Worm (Caenorhabditis elegans): Measurements from ENCODE around the gene sdz-12.

The sdz-12 gene

DNA sequence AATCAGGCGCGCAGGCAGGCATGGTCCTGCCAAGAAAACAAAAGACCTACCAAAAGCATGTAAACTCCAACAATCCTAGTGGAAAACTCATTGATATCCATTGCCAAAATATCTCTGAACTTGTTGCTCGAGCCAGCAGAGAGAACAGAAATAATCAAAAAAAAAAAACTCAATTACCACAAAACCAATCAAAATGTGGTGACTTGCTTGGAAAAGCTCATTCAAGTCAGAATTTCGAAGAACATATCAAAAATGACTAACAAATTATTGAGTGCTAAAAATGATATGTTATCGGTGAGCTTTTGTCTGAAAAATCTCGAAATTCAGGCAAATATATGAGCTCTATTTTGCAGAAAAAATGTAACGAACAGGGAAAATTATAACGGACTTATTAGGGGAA is 30.3 kb downstream of the sdz-12 start, which contains the start of gene srx-105:
TSS of gene srx-105 (minus strand) at position 101 of the 400 bp plus-strand sequence.
- TF ChIP-seq tab-1 (GFP tag; IDR thresholded peaks at IDR 0.05) (no peak), klf-2 (GFP tag; conservative IDR thresholded peaks at IDR 0.05) (no peak), ztf-29 (GFP tag; IDR thresholded peaks at IDR 0.05) (no peak), ref-1 (GFP tag; conservative IDR thresholded peaks at IDR 0.05) (no peak), med-1 (GFP tag; optimal IDR thresholded peaks at IDR 0.05; ENCODE audit: insufficient read depth) (no peak), T22C8.4 (GFP tag; IDR thresholded peaks at IDR 0.05) (no peak), ztf-23 (GFP tag; IDR thresholded peaks at IDR 0.05) (no peak), flt-1 (GFP tag; IDR thresholded peaks at IDR 0.05) (no peak), cog-1 (tag; optimal IDR thresholded peaks at IDR 0.05) (no peak)

DNA sequence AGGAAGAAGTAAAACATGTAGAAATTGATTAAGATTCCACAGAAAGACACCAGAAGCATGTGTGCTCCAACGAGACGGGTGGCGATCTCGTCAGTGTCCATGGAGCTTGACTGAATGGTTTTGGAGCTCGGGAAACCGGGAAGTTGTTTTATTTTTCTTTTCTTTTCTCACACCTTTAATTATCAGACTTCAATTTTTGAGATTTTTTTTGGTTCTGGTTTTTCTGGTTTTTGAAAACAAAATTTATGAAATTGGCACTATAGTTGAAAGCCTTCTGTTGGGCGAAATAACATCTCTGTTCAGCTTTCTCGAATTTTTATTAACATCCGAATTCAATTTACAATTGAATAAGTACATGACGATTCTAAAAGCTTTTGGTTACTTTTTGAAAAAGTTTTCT is 32.0 kb downstream of the sdz-12 start, which contains the start of gene srx-104:
TSS of gene srx-104 (minus strand) at position 101 of the 400 bp plus-strand sequence.
- no peak for TF ChIP-seq klf-2 (GFP tag; conservative IDR thresholded peaks at IDR 0.05)

DNA sequence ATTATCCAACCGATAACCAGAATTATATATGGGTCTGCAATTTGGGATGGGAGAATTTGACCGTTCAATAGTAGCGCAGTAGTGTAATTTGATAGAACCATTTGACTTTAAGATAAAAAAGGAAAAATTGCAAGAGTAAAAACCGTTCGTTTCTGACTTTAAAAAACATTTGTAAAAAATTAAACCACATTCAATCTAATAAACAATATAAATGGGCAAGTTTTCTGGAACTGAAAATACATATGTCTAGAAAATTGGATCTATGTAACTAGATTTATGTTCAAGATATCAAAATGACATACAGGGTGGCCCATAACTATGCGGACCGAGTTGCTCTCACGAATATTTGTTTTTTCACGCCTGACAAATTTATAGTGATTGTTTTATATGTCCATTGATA is 37.0 kb downstream of the sdz-12 start, which contains the start of gene srx-102:
TSS of gene srx-102 (minus strand) at position 101 of the 400 bp plus-strand sequence.
- no peak for TF ChIP-seq med-1 (GFP tag; optimal IDR thresholded peaks at IDR 0.05; ENCODE audit: insufficient read depth)
- no peak for TF ChIP-seq cog-1 (tag; optimal IDR thresholded peaks at IDR 0.05)
- TF ChIP-seq ztf-29 (GFP tag; IDR thresholded peaks at IDR 0.05): no peak
- TF ChIP-seq ref-1 (GFP tag; conservative IDR thresholded peaks at IDR 0.05): no peak
- no peak for TF ChIP-seq T22C8.4 (GFP tag; IDR thresholded peaks at IDR 0.05)
- no peak for TF ChIP-seq flt-1 (GFP tag; IDR thresholded peaks at IDR 0.05)
- TF ChIP-seq klf-2 (GFP tag; conservative IDR thresholded peaks at IDR 0.05): no peak
- no peak for TF ChIP-seq ztf-23 (GFP tag; IDR thresholded peaks at IDR 0.05)
- TF ChIP-seq tab-1 (GFP tag; IDR thresholded peaks at IDR 0.05): no peak

DNA sequence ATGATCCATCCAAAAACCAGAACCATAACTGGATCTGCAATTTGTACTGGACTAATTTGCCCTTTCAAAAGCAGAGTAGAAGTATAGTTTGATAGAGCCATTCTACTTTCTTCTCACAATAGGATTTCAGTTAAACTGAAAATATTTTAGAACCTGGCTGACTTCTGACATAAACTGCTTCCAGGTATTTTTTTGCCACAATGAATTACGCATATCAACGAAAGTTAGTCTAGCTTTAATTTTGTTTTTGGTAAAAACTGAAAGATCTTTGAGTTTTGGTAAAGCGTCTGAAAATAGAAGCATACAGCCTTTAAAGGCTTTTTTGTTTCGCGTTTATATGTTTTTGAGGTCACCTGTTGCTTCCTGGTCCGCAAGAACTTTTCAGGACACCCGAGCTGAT is 41.0 kb downstream of the sdz-12 start, which contains the start of gene srx-101:
TSS of gene srx-101 (minus strand) at position 101 of the 400 bp plus-strand sequence.
- TF ChIP-seq tab-1 (GFP tag; IDR thresholded peaks at IDR 0.05): no peak
- TF ChIP-seq ztf-29 (GFP tag; IDR thresholded peaks at IDR 0.05): no peak
- no peak for TF ChIP-seq klf-2 (GFP tag; conservative IDR thresholded peaks at IDR 0.05)
- TF ChIP-seq T22C8.4 (GFP tag; IDR thresholded peaks at IDR 0.05): no peak
- TF ChIP-seq cog-1 (tag; optimal IDR thresholded peaks at IDR 0.05): no peak
- TF ChIP-seq med-1 (GFP tag; optimal IDR thresholded peaks at IDR 0.05; ENCODE audit: insufficient read depth): no peak
- no peak for TF ChIP-seq flt-1 (GFP tag; IDR thresholded peaks at IDR 0.05)
- TF ChIP-seq ref-1 (GFP tag; conservative IDR thresholded peaks at IDR 0.05): no peak
- no peak for TF ChIP-seq ztf-23 (GFP tag; IDR thresholded peaks at IDR 0.05)

DNA sequence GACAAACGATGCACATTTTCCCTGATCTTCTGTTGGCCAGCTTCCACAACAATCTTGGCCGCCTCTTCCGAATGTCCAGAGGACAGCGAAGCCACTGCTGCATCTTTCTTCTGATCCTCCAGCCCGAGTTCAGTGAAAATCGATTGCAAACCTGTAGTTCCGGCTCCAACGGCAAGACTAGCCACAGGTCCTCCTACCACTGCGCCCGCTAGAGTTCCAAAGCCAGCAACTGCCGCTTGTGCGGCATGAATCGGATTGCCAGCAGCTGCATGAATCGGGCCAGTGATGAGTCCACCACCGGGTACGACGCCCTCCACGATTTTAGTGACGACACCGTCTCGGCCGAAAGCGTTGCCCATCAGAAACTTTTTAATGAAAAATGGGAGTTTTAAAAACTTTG is 43.3 kb downstream of the sdz-12 start, which contains the start of gene ifas-1:
TSS of gene ifas-1 (minus strand) at position 387 of the 400 bp plus-strand sequence.
- TF ChIP-seq ztf-23 (GFP tag; IDR thresholded peaks at IDR 0.05) (no peak), ref-1 (GFP tag; conservative IDR thresholded peaks at IDR 0.05) (no peak), klf-2 (GFP tag; conservative IDR thresholded peaks at IDR 0.05) (no peak), flt-1 (GFP tag; IDR thresholded peaks at IDR 0.05) (no peak), med-1 (GFP tag; optimal IDR thresholded peaks at IDR 0.05; ENCODE audit: insufficient read depth) (no peak), tab-1 (GFP tag; IDR thresholded peaks at IDR 0.05) (no peak), ztf-29 (GFP tag; IDR thresholded peaks at IDR 0.05) (no peak), cog-1 (tag; optimal IDR thresholded peaks at IDR 0.05) (no peak), T22C8.4 (GFP tag; IDR thresholded peaks at IDR 0.05) (no peak)

DNA sequence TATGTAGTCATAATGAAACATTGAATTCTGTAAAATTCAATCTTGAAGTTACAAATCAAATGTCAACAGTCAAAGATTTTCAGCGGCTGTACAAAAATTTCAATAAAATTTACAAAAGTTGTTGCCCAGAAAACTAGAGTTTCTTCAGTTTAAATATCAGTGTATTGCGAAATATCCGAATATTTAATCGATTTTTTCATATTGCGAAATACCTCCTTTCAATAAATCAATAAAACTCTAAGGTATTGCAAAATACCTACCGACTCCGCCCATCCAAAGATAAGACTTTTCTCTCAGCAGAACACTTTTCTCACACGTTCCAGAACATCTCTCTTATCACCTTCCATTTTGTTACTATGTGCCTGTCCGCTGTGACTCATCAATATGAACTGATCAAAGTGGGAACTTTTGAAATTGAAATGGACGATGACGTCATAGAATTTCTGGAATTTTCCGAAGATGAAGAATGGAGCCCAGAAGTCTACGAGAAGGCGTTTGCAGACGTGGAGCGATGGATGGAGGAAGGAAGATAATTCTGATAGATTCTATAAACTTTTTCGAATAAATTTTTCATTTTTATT is 47.0 kb downstream of the sdz-12 start:
- no peak for TF ChIP-seq ztf-23 (GFP tag; IDR thresholded peaks at IDR 0.05)
- TF ChIP-seq tab-1 (GFP tag; IDR thresholded peaks at IDR 0.05): no peak

DNA sequence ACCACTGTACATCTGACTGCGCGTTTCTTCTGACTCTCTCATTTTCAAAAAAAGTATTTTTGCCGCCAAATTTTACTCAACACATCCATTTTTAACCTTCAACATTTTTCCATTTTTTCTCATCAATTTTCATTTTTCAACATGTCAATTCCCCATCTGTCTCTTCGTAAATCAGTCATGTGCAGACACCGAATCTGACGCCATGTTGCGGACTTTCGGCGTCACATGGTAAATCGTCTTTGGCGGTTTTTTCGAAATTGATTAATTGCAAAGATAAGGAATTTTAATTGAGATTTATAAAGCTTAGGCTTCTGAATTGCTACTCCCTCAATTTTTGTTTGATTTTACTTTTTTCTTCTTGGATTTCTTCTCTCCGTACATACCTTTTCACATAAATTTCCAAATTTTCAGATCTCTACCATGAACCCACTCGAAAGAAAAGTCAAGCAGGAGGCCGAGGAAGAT is 48.8 kb downstream of the sdz-12 start, which contains the start of gene F19B10.1:
TSS of gene F19B10.1 (plus strand) at position 415 of the 465 bp plus-strand sequence.
- TF ChIP-seq med-1 (GFP tag; optimal IDR thresholded peaks at IDR 0.05; ENCODE audit: insufficient read depth): no peak
- TF ChIP-seq ztf-29 (GFP tag; IDR thresholded peaks at IDR 0.05): no peak
- no peak for TF ChIP-seq flt-1 (GFP tag; IDR thresholded peaks at IDR 0.05)
- TF ChIP-seq klf-2 (GFP tag; conservative IDR thresholded peaks at IDR 0.05): no peak
- no peak for TF ChIP-seq T22C8.4 (GFP tag; IDR thresholded peaks at IDR 0.05)
- TF ChIP-seq ref-1 (GFP tag; conservative IDR thresholded peaks at IDR 0.05): no peak
- TF ChIP-seq cog-1 (tag; optimal IDR thresholded peaks at IDR 0.05): no peak
- no peak for TF ChIP-seq tab-1 (GFP tag; IDR thresholded peaks at IDR 0.05)
- TF ChIP-seq ztf-23 (GFP tag; IDR thresholded peaks at IDR 0.05): no peak

DNA sequence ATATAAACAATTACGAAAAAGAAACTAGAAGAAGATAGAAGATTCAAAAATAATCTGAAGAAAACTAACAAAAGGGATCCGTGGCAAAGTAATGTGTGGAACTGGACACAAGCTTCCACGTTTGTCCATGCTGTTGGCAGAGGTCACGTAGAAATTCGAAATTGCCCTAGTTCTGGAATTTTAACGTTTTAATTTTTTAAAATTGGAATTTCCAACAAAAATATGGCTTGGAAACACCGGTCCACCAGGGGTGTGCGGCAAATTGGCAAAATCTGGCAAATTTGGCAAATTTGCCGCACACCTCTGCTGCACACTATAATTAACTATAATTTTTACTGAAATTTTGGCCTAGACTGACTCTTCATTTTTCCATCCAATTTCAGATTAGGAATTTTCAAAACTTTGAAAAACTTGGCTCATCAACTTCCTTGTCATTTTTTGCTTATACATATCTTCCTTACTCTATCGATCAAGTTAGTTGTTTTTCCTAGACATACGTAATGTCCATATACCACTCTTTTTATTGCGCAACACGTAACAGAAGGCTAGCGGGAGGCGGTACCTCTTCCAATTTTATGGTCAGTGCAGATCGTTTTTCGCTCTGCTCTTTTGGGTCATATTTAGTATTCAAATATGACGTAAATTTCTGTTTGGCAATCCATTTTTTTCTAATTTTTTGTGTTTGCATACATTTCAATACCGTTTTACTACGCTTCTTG is 50.1 kb downstream of the sdz-12 start, which contains the start of gene F19B10.10:
TSS of gene F19B10.10 (minus strand) at position 51 of the 719 bp plus-strand sequence.
- TF ChIP-seq ref-1 (GFP tag; conservative IDR thresholded peaks at IDR 0.05) (no peak), ztf-23 (GFP tag; IDR thresholded peaks at IDR 0.05) (no peak), flt-1 (GFP tag; IDR thresholded peaks at IDR 0.05) (no peak), klf-2 (GFP tag; conservative IDR thresholded peaks at IDR 0.05) (no peak), tab-1 (GFP tag; IDR thresholded peaks at IDR 0.05) (no peak), T22C8.4 (GFP tag; IDR thresholded peaks at IDR 0.05) (no peak), cog-1 (tag; optimal IDR thresholded peaks at IDR 0.05) (no peak), ztf-29 (GFP tag; IDR thresholded peaks at IDR 0.05) (no peak), med-1 (GFP tag; optimal IDR thresholded peaks at IDR 0.05; ENCODE audit: insufficient read depth) (no peak)

DNA sequence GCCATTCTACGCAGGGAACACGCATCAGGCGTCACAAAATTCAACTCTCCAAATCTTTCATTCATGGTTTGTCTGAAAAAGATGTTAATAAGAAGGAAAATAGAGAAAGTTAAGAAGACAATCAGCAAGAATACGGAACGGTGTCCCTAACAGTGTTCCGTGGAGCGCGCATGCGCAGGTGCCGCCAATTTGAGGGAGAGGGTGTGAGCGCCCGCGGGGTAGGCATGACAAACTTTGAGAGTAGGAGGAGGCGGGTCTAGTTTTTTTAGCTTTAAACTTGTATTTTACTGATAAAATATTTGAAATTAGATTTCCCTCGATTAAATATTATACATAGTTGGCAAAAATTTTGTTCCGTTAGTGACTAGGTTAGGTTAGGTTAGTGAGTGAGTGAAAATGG is 51.3 kb downstream of the sdz-12 start:
- no peak for TF ChIP-seq klf-2 (GFP tag; conservative IDR thresholded peaks at IDR 0.05)
- no peak for TF ChIP-seq ztf-29 (GFP tag; IDR thresholded peaks at IDR 0.05)
- TF ChIP-seq T22C8.4 (GFP tag; IDR thresholded peaks at IDR 0.05): no peak
- no peak for TF ChIP-seq flt-1 (GFP tag; IDR thresholded peaks at IDR 0.05)
- TF ChIP-seq cog-1 (tag; optimal IDR thresholded peaks at IDR 0.05): no peak
- no peak for TF ChIP-seq ref-1 (GFP tag; conservative IDR thresholded peaks at IDR 0.05)
- no peak for TF ChIP-seq ztf-23 (GFP tag; IDR thresholded peaks at IDR 0.05)
- no peak for TF ChIP-seq tab-1 (GFP tag; IDR thresholded peaks at IDR 0.05)
- no peak for TF ChIP-seq med-1 (GFP tag; optimal IDR thresholded peaks at IDR 0.05; ENCODE audit: insufficient read depth)
